Worm (Caenorhabditis elegans): ENCODE measurements around the gene sptl-1.

The sptl-1 gene

ce11 chrII:57873-58272, 6.4 kb downstream of the sptl-1 start:
- TF ChIP-seq unc-62 (GFP tag; optimal IDR thresholded peaks at IDR 0.05 in 1 of 2) (peak in 1 of 2 experiments; percentile 78), unc-62 (tag; optimal IDR thresholded peaks at IDR 0.05) (no peak), lin-1 (GFP tag; IDR thresholded peaks at IDR 0.05) (no peak), dmd-6 (GFP tag; IDR thresholded peaks at IDR 0.05) (0 out of 2 replicates have a peak, but pooled peaks have one; percentile 3), hmg-1.1 (GFP tag; IDR thresholded peaks at IDR 0.05) (no peak), dmd-8 (GFP tag; IDR thresholded peaks at IDR 0.05) (0 out of 2 replicates have a peak, but pooled peaks have one; percentile 9), D1046.2 (GFP tag; IDR thresholded peaks at IDR 0.05) (no peak), unc-39 (tag; optimal IDR thresholded peaks at IDR 0.05) (no peak)

ce11 chrII:60049-60448, 8.6 kb downstream of the sptl-1 start:
- no peak for TF ChIP-seq egl-43 (GFP tag; IDR thresholded peaks at IDR 0.05)
- TF ChIP-seq hlh-11 (tag; optimal IDR thresholded peaks at IDR 0.05) = peak; percentile 22
- no peak for TF ChIP-seq daf-19 (GFP tag; conservative IDR thresholded peaks at IDR 0.05)
- TF ChIP-seq hlh-30 (tag; optimal IDR thresholded peaks at IDR 0.05; ENCODE audit: insufficient read depth) = peak; percentile 47
- peak; percentile 26 for TF ChIP-seq nhr-28 (tag; optimal IDR thresholded peaks at IDR 0.05)

- TF ChIP-seq madf-9 (GFP tag; conservative IDR thresholded peaks at IDR 0.05) = no peak
- TF ChIP-seq daf-8 (GFP tag; IDR thresholded peaks at IDR 0.05) = no peak
- no peak for TF ChIP-seq T26A8.4 (GFP tag; IDR thresholded peaks at IDR 0.05)
- TF ChIP-seq ZK546.5 (tag; optimal IDR thresholded peaks at IDR 0.05) = no peak
- no peak for TF ChIP-seq aly-2 (tag; optimal IDR thresholded peaks at IDR 0.05)
- no peak for TF ChIP-seq ztf-11 (tag; optimal IDR thresholded peaks at IDR 0.05)
Observed at ce11 chrII:61013-61412, 9.6 kb downstream of the sptl-1 start, which contains the start of gene C23H3.2. Gene C23H3.2 (plus strand): TSS chrII:61313.

ce11 chrII:65484-65883, 14.0 kb downstream of the sptl-1 start:
- TF ChIP-seq dmd-8 (GFP tag; IDR thresholded peaks at IDR 0.05) (no peak), nhr-10 (tag; optimal IDR thresholded peaks at IDR 0.05) (no peak), dve-1 (tag; optimal IDR thresholded peaks at IDR 0.05; ENCODE audit: insufficient read depth) (peak; percentile 13), pqm-1 (tag; optimal IDR thresholded peaks at IDR 0.05) (peak; percentile 31), dmd-6 (GFP tag; IDR thresholded peaks at IDR 0.05) (peak; percentile 32; the same call in 1 of the 2 replicates)

DNA sequence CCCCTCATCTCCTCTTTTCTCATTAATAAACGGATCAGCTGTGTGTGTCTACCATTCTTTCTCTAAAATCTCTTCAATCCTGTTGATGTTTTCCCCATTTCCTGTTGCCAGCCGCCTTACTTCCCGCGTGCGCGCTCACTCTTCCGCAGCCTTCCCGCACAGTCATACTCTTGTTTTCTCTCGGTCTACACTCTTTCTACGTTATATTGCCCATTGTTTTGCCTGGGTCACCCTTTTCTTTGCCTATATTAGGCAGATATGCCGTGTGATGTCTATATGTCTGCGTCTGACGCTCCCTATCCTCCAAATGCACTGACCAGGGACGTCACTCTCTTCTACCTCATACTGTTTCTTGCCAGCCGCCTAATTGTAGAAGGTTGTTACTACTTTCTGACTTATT, 14.9 kb downstream of the sptl-1 start:
- TF ChIP-seq lin-39 (tag; optimal IDR thresholded peaks at IDR 0.05) (no peak), unc-39 (tag; optimal IDR thresholded peaks at IDR 0.05) (no peak), dmd-9 (GFP tag; IDR thresholded peaks at IDR 0.05) (no peak), T26A8.4 (GFP tag; IDR thresholded peaks at IDR 0.05) (no peak; the same call in 1 of the 2 replicates), nhr-42 (GFP tag; IDR thresholded peaks at IDR 0.05) (no peak), arid-1 (GFP tag; conservative IDR thresholded peaks at IDR 0.05) (0 out of 2 replicates have a peak, but pooled peaks have one; percentile 21), rbr-2 (tag; optimal IDR thresholded peaks at IDR 0.05) (peak; percentile 28), spr-1 (tag; optimal IDR thresholded peaks at IDR 0.05) (peak; percentile 45), nhr-28 (tag; optimal IDR thresholded peaks at IDR 0.05) (peak; percentile 51), nhr-25 (tag; optimal IDR thresholded peaks at IDR 0.05; ENCODE audit: borderline replicate concordance, insufficient read depth) (peak; percentile 48), mep-1 (tag; optimal IDR thresholded peaks at IDR 0.05) (peak; percentile 38), aha-1 (tag) (peak; percentile 86), nhr-11 (tag; optimal IDR thresholded peaks at IDR 0.05) (peak; percentile 2), mxl-3 (GFP tag; optimal IDR thresholded peaks at IDR 0.05) (peak; percentile 82), hlh-11 (tag; optimal IDR thresholded peaks at IDR 0.05) (peak; percentile 82), snpc-4 (tag; optimal IDR thresholded peaks at IDR 0.05) (no peak), ceh-20 (GFP tag; IDR thresholded peaks at IDR 0.05) (no peak), hmg-1.1 (GFP tag; IDR thresholded peaks at IDR 0.05) (peak; percentile 29; the same call in 1 of the 2 replicates), nhr-6 (tag; optimal IDR thresholded peaks at IDR 0.05) (peak; percentile 17), unc-62 (GFP tag; optimal IDR thresholded peaks at IDR 0.05 in 1 of 2) (peak in 1 of 2 experiments; percentile 57), unc-62 (tag; optimal IDR thresholded peaks at IDR 0.05) (no peak), mdl-1 (tag; optimal IDR thresholded peaks at IDR 0.05) (peak; percentile 27 to 84), madf-9 (GFP tag; conservative IDR thresholded peaks at IDR 0.05) (peak; percentile 71), hlh-30 (tag; optimal IDR thresholded peaks at IDR 0.05; ENCODE audit: insufficient read depth) (peak; percentile 86), Y105C5A.15 (GFP tag; IDR thresholded peaks at IDR 0.05) (no peak), nhr-48 (tag; optimal IDR thresholded peaks at IDR 0.05) (peak; percentile 44), dve-1 (tag; optimal IDR thresholded peaks at IDR 0.05; ENCODE audit: insufficient read depth) (peak; percentile 43), daf-16 (GFP tag; optimal IDR thresholded peaks at IDR 0.05) (no peak), daf-16 (tag; optimal IDR thresholded peaks at IDR 0.05) (peak; percentile 19)

Measured in whole organism, L4 larva.